Worm (Caenorhabditis elegans) whole organism, mixed stage, embryonic: ENCODE measurements around the gene srz-15.

Experiments
- M03D4.4 ChIP-seq: sonication (generic microtip); optimal IDR thresholded peaks from 2 replicates; lab custom pipeline; 2017; ENCODE audit warnings: mild to moderate bottlenecking, missing genetic modification characterization, missing compliant biosample characterization
- bed-3 ChIP-seq: fragments of 200-800 bp; sonication (Bioruptor generic); optimal IDR thresholded peaks from 3 replicates; lab custom pipeline; 2018; ENCODE audit warnings: mild to moderate bottlenecking, missing genetic modification characterization, moderate library complexity, missing compliant biosample characterization
- blmp-1 ChIP-seq: fragments of 150-350 bp; optimal IDR thresholded peaks from 2 replicates; lab custom pipeline; 2014; ENCODE audit warnings: missing biosample characterization, missing genetic modification characterization
- ceh-39 ChIP-seq: fragments of 150-350 bp; optimal IDR thresholded peaks from 2 replicates; lab custom pipeline; 2014; ENCODE audit warnings: missing biosample characterization, missing genetic modification characterization
- ceh-43 ChIP-seq: fragments of 200-800 bp; sonication (Bioruptor generic); optimal IDR thresholded peaks from 2 replicates; lab custom pipeline; 2018; ENCODE audit warnings: mild to moderate bottlenecking, missing genetic modification characterization, moderate library complexity, missing compliant biosample characterization
- ceh-83 ChIP-seq: fragments of 200-800 bp; sonication (Bioruptor generic); optimal IDR thresholded peaks from 2 replicates; lab custom pipeline; 2018; ENCODE audit warnings: mild to moderate bottlenecking, missing genetic modification characterization, missing compliant biosample characterization
- ces-1 ChIP-seq: fragments of 150-350 bp; optimal IDR thresholded peaks from 2 replicates; lab custom pipeline; 2014; ENCODE audit warnings: missing biosample characterization, missing genetic modification reagents, missing genetic modification characterization
- cnd-1 ChIP-seq: fragments of 200-800 bp; sonication (Bioruptor generic); optimal IDR thresholded peaks from 2 replicates; lab custom pipeline; 2018; ENCODE audit warnings: mild to moderate bottlenecking, missing genetic modification characterization, missing compliant biosample characterization
- elt-1 ChIP-seq: sonication (generic microtip); optimal IDR thresholded peaks from 2 replicates; lab custom pipeline; 2017; ENCODE audit warnings: missing genetic modification characterization, mild to moderate bottlenecking, missing compliant biosample characterization, antibody characterized with exemption, moderate library complexity, borderline replicate concordance; ENCODE audit not compliant: insufficient read depth
- elt-3 ChIP-seq: fragments of 150-350 bp; optimal IDR thresholded peaks from 2 replicates; lab custom pipeline; 2014; ENCODE audit warnings: missing biosample characterization, missing genetic modification characterization
- flh-1 ChIP-seq: fragments of 200-800 bp; sonication (Bioruptor generic); optimal IDR thresholded peaks from 2 replicates; lab custom pipeline; 2018; ENCODE audit warnings: mild to moderate bottlenecking, missing genetic modification characterization, moderate library complexity, missing compliant biosample characterization
- ham-2 ChIP-seq: fragments of 200-800 bp; sonication (Bioruptor generic); optimal IDR thresholded peaks from 2 replicates; lab custom pipeline; 2018; ENCODE audit warnings: mild to moderate bottlenecking, missing genetic modification characterization, missing compliant biosample characterization
- hlh-1 ChIP-seq: fragments of 150-350 bp; optimal IDR thresholded peaks from 2 replicates; lab custom pipeline; 2014; ENCODE audit warnings: missing biosample characterization, missing genetic modification reagents, missing genetic modification characterization
- lin-13 ChIP-seq: fragments of 150-350 bp; optimal IDR thresholded peaks from 2 replicates; lab custom pipeline; 2014; ENCODE audit warnings: missing biosample characterization, missing genetic modification characterization
- lin-32 ChIP-seq: fragments of 200-800 bp; sonication (Bioruptor generic); optimal IDR thresholded peaks from 2 replicates; lab custom pipeline; 2018; ENCODE audit warnings: mild to moderate bottlenecking, missing genetic modification characterization, missing compliant biosample characterization
- lsy-2 ChIP-seq: fragments of 150-350 bp; optimal IDR thresholded peaks from 2 replicates; lab custom pipeline; 2014; ENCODE audit warnings: missing biosample characterization, missing genetic modification characterization
- mab-5 ChIP-seq: fragments of 150-350 bp; optimal IDR thresholded peaks from 2 replicates; lab custom pipeline; 2014; ENCODE audit warnings: missing biosample characterization, missing genetic modification characterization
- mep-1 ChIP-seq: fragments of 150-350 bp; optimal IDR thresholded peaks from 2 replicates; lab custom pipeline; 2017; ENCODE audit warnings: missing biosample characterization, missing genetic modification reagents, missing genetic modification characterization, inconsistent platforms
- mls-2 ChIP-seq: sonication (generic microtip); optimal IDR thresholded peaks from 2 replicates; lab custom pipeline; 2016; ENCODE audit warnings: mild to moderate bottlenecking, missing genetic modification characterization, moderate library complexity, missing compliant biosample characterization
- nhr-2 ChIP-seq: fragments of 150-350 bp; optimal IDR thresholded peaks from 2 replicates; lab custom pipeline; 2014; ENCODE audit warnings: missing biosample characterization, missing genetic modification characterization
- nhr-237 ChIP-seq: fragments of 150-350 bp; optimal IDR thresholded peaks from 2 replicates; lab custom pipeline; 2014; ENCODE audit warnings: missing biosample characterization, missing genetic modification characterization
- nhr-28 ChIP-seq: fragments of 150-350 bp; optimal IDR thresholded peaks from 2 replicates; lab custom pipeline; 2014; ENCODE audit warnings: missing biosample characterization, missing genetic modification characterization
- nhr-76 ChIP-seq: sonication (generic microtip); optimal IDR thresholded peaks from 2 replicates; lab custom pipeline; 2017; ENCODE audit warnings: missing biosample characterization, missing genetic modification characterization
- pha-4 ChIP-seq: fragments of 150-350 bp; optimal IDR thresholded peaks from 2 replicates; lab custom pipeline; 2018; ENCODE audit warnings: missing biosample characterization, missing genetic modification reagents, missing genetic modification characterization
- sem-2 ChIP-seq: fragments of 200-800 bp; sonication (Bioruptor generic); optimal IDR thresholded peaks from 2 replicates; lab custom pipeline; 2018; ENCODE audit warnings: mild to moderate bottlenecking, missing genetic modification characterization, missing compliant biosample characterization
- snpc-4 ChIP-seq: fragments of 150-350 bp; optimal IDR thresholded peaks from 2 replicates; lab custom pipeline; 2014; ENCODE audit warnings: missing biosample characterization, missing genetic modification characterization
- sptf-1 ChIP-seq: sonication (generic microtip); optimal IDR thresholded peaks from 2 replicates; lab custom pipeline; 2017; ENCODE audit warnings: mild to moderate bottlenecking, missing genetic modification characterization, moderate library complexity, missing compliant biosample characterization
- tbx-8 ChIP-seq: fragments of 200-800 bp; sonication (Bioruptor generic); optimal IDR thresholded peaks from 2 replicates; lab custom pipeline; 2018; ENCODE audit warnings: mild to moderate bottlenecking, missing genetic modification characterization, moderate library complexity, missing compliant biosample characterization
- unc-120 ChIP-seq: sonication (generic microtip); optimal IDR thresholded peaks from 2 replicates; lab custom pipeline; 2017; ENCODE audit warnings: missing genetic modification characterization, missing compliant biosample characterization; ENCODE audit not compliant: poor library complexity, severe bottlenecking
- unc-39 ChIP-seq: fragments of 150-350 bp; optimal IDR thresholded peaks from 2 replicates; lab custom pipeline; 2014; ENCODE audit warnings: missing biosample characterization, missing genetic modification characterization
- ztf-11 ChIP-seq: fragments of 150-350 bp; optimal IDR thresholded peaks from 2 replicates; lab custom pipeline; 2014; ENCODE audit warnings: missing biosample characterization, missing genetic modification characterization

The srz-15 gene

ce11 chrIV:12941254-12941653, 25.7 kb downstream of the srz-15 start, which contains the start of gene dod-24:
dod-24 (minus strand) TSS chrIV:12941354.
- TF ChIP-seq blmp-1 (tag; lab: Kevin White, UChicago) = no peak
- no peak for TF ChIP-seq sem-2 (GFP tag; lab: Kevin White, UChicago)
- no peak for TF ChIP-seq snpc-4 (tag; lab: Kevin White, UChicago)
- TF ChIP-seq nhr-2 (tag; lab: Kevin White, UChicago) = no peak
- TF ChIP-seq nhr-237 (tag; lab: Kevin White, UChicago) = no peak
- no peak for TF ChIP-seq nhr-28 (tag; lab: Kevin White, UChicago)
- no peak for TF ChIP-seq ces-1
- TF ChIP-seq sptf-1 (tag; lab: Kevin White, UChicago) = no peak
- TF ChIP-seq unc-120 (tag; lab: Kevin White, UChicago) = no peak

ce11 chrIV:12942633-12943032, 27.1 kb downstream of the srz-15 start, which contains the start of gene dct-19:
dct-19 (plus strand) TSS chrIV:12942933.
- TF ChIP-seq pha-4 (tag; lab: Kevin White, UChicago) (no peak), nhr-237 (tag; lab: Kevin White, UChicago) (no peak), mls-2 (tag; lab: Kevin White, UChicago) (no peak), nhr-2 (tag; lab: Kevin White, UChicago) (no peak), flh-1 (GFP tag; lab: Kevin White, UChicago) (no peak), lin-13 (tag; lab: Kevin White, UChicago) (no peak), unc-39 (no peak), sptf-1 (tag; lab: Kevin White, UChicago) (no peak), lsy-2 (tag; lab: Kevin White, UChicago) (no peak), ceh-39 (tag; lab: Kevin White, UChicago) (no peak), ceh-43 (GFP tag; lab: Kevin White, UChicago) (no peak), cnd-1 (tag; lab: Kevin White, UChicago) (no peak), ces-1 (no peak), ceh-83 (GFP tag; lab: Kevin White, UChicago) (no peak), nhr-28 (tag; lab: Kevin White, UChicago) (no peak), hlh-1 (no peak), mab-5 (no peak), lin-32 (GFP tag; lab: Kevin White, UChicago) (no peak)

ce11 chrIV:12946488-12946887, 30.9 kb downstream of the srz-15 start, which contains the start of gene F55G11.1:
F55G11.1 (minus strand) TSS chrIV:12946588.
- TF ChIP-seq elt-3 (tag; lab: Kevin White, UChicago) (no peak), ceh-83 (GFP tag; lab: Kevin White, UChicago) (no peak), hlh-1 (no peak), mep-1 (tag; lab: Kevin White, UChicago) (no peak), pha-4 (tag; lab: Kevin White, UChicago) (no peak), nhr-76 (no peak), M03D4.4 (tag; lab: Kevin White, UChicago) (no peak), nhr-28 (tag; lab: Kevin White, UChicago) (no peak), snpc-4 (tag; lab: Kevin White, UChicago) (no peak), elt-1 (tag; lab: Kevin White, UChicago) (no peak), unc-39 (no peak), ham-2 (no peak), unc-120 (tag; lab: Kevin White, UChicago) (no peak), nhr-237 (tag; lab: Kevin White, UChicago) (no peak), mls-2 (tag; lab: Kevin White, UChicago) (no peak), ztf-11 (no peak)

- TF ChIP-seq elt-1 (tag; lab: Kevin White, UChicago) = no peak
- no peak for TF ChIP-seq blmp-1 (tag; lab: Kevin White, UChicago)
- no peak for TF ChIP-seq sptf-1 (tag; lab: Kevin White, UChicago)
- TF ChIP-seq unc-120 (tag; lab: Kevin White, UChicago) = no peak
- TF ChIP-seq sem-2 (GFP tag; lab: Kevin White, UChicago) = no peak
- TF ChIP-seq bed-3 (GFP tag; lab: Kevin White, UChicago) = no peak
- TF ChIP-seq elt-3 (tag; lab: Kevin White, UChicago) = no peak
- no peak for TF ChIP-seq snpc-4 (tag; lab: Kevin White, UChicago)
- no peak for TF ChIP-seq hlh-1
- TF ChIP-seq tbx-8 (GFP tag; lab: Kevin White, UChicago) = no peak
- no peak for TF ChIP-seq ztf-11
- TF ChIP-seq lin-32 (GFP tag; lab: Kevin White, UChicago) = no peak
Observed at ce11 chrIV:12948470-12948869, 32.9 kb downstream of the srz-15 start, which contains the start of gene F55G11.10. F55G11.10 (plus strand) TSS chrIV:12948770.
